Worm (Caenorhabditis elegans) whole organism, young adult: ENCODE data around the gene hlh-6.
A peak's percentile ranks its signal among the peaks of the same experiment; 100 is the strongest.

Experiments used
- B0019.2 ChIP-seq: fragments of 200-800 bp; sonication (Bioruptor generic); conservative IDR thresholded peaks from 2 replicates; pipeline ENCODE4 v1.3.6; 2022; ENCODE audit warnings: missing genetic modification reagents, missing genetic modification characterization, missing compliant biosample characterization
- B0336.3 ChIP-seq: fragments of 200-800 bp; sonication (Bioruptor generic); IDR thresholded peaks from 2 replicates; pipeline ENCODE4 v1.3.6; 2022; ENCODE audit warnings: missing genetic modification characterization, missing compliant biosample characterization
- C06A6.2 ChIP-seq: fragments of 200-800 bp; sonication (Bioruptor generic); conservative IDR thresholded peaks from 2 replicates; pipeline ENCODE4 v1.3.6; 2022; ENCODE audit warnings: missing genetic modification characterization, missing compliant biosample characterization
- F10E7.11 ChIP-seq: sonication (generic microtip); optimal IDR thresholded peaks from 2 replicates; lab custom pipeline; 2017; ENCODE audit warnings: mild to moderate bottlenecking, missing genetic modification characterization, moderate library complexity, missing compliant biosample characterization
- F23B12.7 ChIP-seq: sonication (generic microtip); optimal IDR thresholded peaks from 2 replicates; lab custom pipeline; 2017; ENCODE audit warnings: missing genetic modification characterization, mild to moderate bottlenecking, missing compliant biosample characterization, antibody characterized with exemption, moderate library complexity; ENCODE audit not compliant: insufficient read depth
- F33H1.4 ChIP-seq: fragments of 200-800 bp; sonication (Bioruptor generic); IDR thresholded peaks from 2 replicates; pipeline ENCODE4 v1.3.6; 2022; ENCODE audit warnings: missing genetic modification reagents, missing genetic modification characterization, missing compliant biosample characterization
- F37B4.10 ChIP-seq: fragments of 200-800 bp; sonication (Bioruptor generic); IDR thresholded peaks from 2 replicates; pipeline ENCODE4 v1.3.6; 2022; ENCODE audit warnings: missing genetic modification characterization, missing compliant biosample characterization
- F39B2.1 ChIP-seq: fragments of 200-800 bp; sonication (Bioruptor generic); IDR thresholded peaks from 2 replicates; pipeline ENCODE4 v1.3.6; 2022; ENCODE audit warnings: missing genetic modification reagents, missing genetic modification characterization, missing compliant biosample characterization
- F49E8.2 ChIP-seq: sonication (generic microtip); optimal IDR thresholded peaks from 3 replicates; lab custom pipeline; 2017; ENCODE audit warnings: missing genetic modification characterization, mild to moderate bottlenecking, missing compliant biosample characterization, antibody characterized with exemption, moderate library complexity; ENCODE audit not compliant: insufficient read depth
- F57A8.1 ChIP-seq: fragments of 200-800 bp; sonication (Bioruptor generic); optimal IDR thresholded peaks from 2 replicates; lab custom pipeline; 2018; ENCODE audit warnings: mild to moderate bottlenecking, missing genetic modification characterization, moderate library complexity, missing compliant biosample characterization
- K11D2.4 ChIP-seq: fragments of 200-800 bp; sonication (Bioruptor generic); IDR thresholded peaks from 2 replicates; pipeline ENCODE4 v1.3.6; 2022; ENCODE audit warnings: missing genetic modification reagents, missing genetic modification characterization, missing compliant biosample characterization
- Y53G8AR.9 ChIP-seq: fragments of 200-800 bp; sonication (Bioruptor generic); conservative IDR thresholded peaks from 2 replicates; pipeline ENCODE4 v1.3.6; 2022; ENCODE audit warnings: missing genetic modification reagents, missing genetic modification characterization, missing compliant biosample characterization
- Y95B8A.8 ChIP-seq: fragments of 200-800 bp; sonication (Bioruptor generic); IDR thresholded peaks from 2 replicates; pipeline ENCODE4 v1.3.6; 2022; ENCODE audit warnings: missing genetic modification reagents, missing genetic modification characterization, missing compliant biosample characterization
- ZK185.1 ChIP-seq: sonication (generic microtip); optimal IDR thresholded peaks from 2 replicates; lab custom pipeline; 2016; ENCODE audit warnings: mild to moderate bottlenecking, missing genetic modification characterization, missing compliant biosample characterization; ENCODE audit not compliant: poor library complexity, severe bottlenecking
- aptf-3 ChIP-seq: fragments of 200-800 bp; sonication (Bioruptor generic); IDR thresholded peaks from 2 replicates; pipeline ENCODE4 v1.3.6; 2022; ENCODE audit warnings: missing genetic modification characterization, missing compliant biosample characterization
- attf-3 ChIP-seq: fragments of 200-800 bp; sonication (Bioruptor generic); conservative IDR thresholded peaks from 2 replicates; pipeline ENCODE4 v1.3.6; 2022; ENCODE audit warnings: missing genetic modification reagents, missing genetic modification characterization, missing compliant biosample characterization
- bed-2 ChIP-seq: fragments of 200-800 bp; sonication (Bioruptor generic); IDR thresholded peaks from 2 replicates; pipeline ENCODE4 v1.3.6; 2022; ENCODE audit warnings: missing genetic modification reagents, missing genetic modification characterization, missing compliant biosample characterization
- ccch-3 ChIP-seq: fragments of 200-800 bp; sonication (Bioruptor generic); optimal IDR thresholded peaks from 2 replicates; lab custom pipeline; 2018; ENCODE audit warnings: mild to moderate bottlenecking, missing genetic modification characterization, missing compliant biosample characterization
- cebp-1 ChIP-seq, 2 experiments: fragments of 200-800 bp in 1 of 2; sonication (Bioruptor generic) in 1 of 2; sonication (generic microtip) in 1 of 2; IDR thresholded peaks in 1 of 2; optimal IDR thresholded peaks in 1 of 2; 2 replicates each; pipeline versions ENCODE4 v1.3.6 to Lab custom; 2017 to 2022; ENCODE audit warnings: missing compliant biosample characterization in 2 of 2, missing genetic modification characterization in 2 of 2, mild to moderate bottlenecking in 1 of 2, missing genetic modification reagents in 1 of 2, moderate library complexity in 1 of 2
- cebp-2 ChIP-seq: fragments of 200-800 bp; sonication (Bioruptor generic); IDR thresholded peaks from 2 replicates; pipeline ENCODE4 v1.3.6; 2022; ENCODE audit warnings: missing genetic modification characterization, missing compliant biosample characterization
- ceh-40 ChIP-seq: fragments of 200-800 bp; sonication (Bioruptor generic); IDR thresholded peaks from 2 replicates; pipeline ENCODE4 v1.3.6; 2022; ENCODE audit warnings: missing genetic modification characterization, missing compliant biosample characterization
- ceh-79 ChIP-seq: sonication (generic microtip); optimal IDR thresholded peaks from 2 replicates; lab custom pipeline; 2017; ENCODE audit warnings: mild to moderate bottlenecking, missing genetic modification characterization, missing compliant biosample characterization
- chd-7 ChIP-seq: sonication (generic microtip); optimal IDR thresholded peaks from 2 replicates; lab custom pipeline; 2016; ENCODE audit warnings: mild to moderate bottlenecking, missing genetic modification characterization, moderate library complexity, missing compliant biosample characterization
- die-1 ChIP-seq: sonication (generic microtip); optimal IDR thresholded peaks from 2 replicates; lab custom pipeline; 2016; ENCODE audit warnings: missing genotype, mild to moderate bottlenecking, missing genetic modification characterization, missing compliant biosample characterization
- dox-1 ChIP-seq: fragments of 200-800 bp; sonication (Bioruptor generic); IDR thresholded peaks from 2 replicates; pipeline ENCODE4 v1.3.6; 2022; ENCODE audit warnings: missing genetic modification reagents, missing genetic modification characterization, missing compliant biosample characterization
- egl-44 ChIP-seq: fragments of 200-800 bp; sonication (Bioruptor generic); IDR thresholded peaks from 2 replicates; pipeline ENCODE4 v1.3.6; 2022; ENCODE audit warnings: missing genetic modification reagents, missing genetic modification characterization, missing compliant biosample characterization
- ekl-4 ChIP-seq: fragments of 200-800 bp; sonication (Bioruptor generic); IDR thresholded peaks from 2 replicates; pipeline ENCODE4 v1.3.6; 2022; ENCODE audit warnings: missing genetic modification reagents, missing genetic modification characterization, missing compliant biosample characterization
- hlh-12 ChIP-seq: sonication (generic microtip); optimal IDR thresholded peaks from 2 replicates; lab custom pipeline; 2016; ENCODE audit warnings: missing genetic modification characterization, missing compliant biosample characterization
- hmg-20 ChIP-seq: fragments of 200-800 bp; sonication (Bioruptor generic); IDR thresholded peaks from 2 replicates; pipeline ENCODE4 v1.3.6; 2022; ENCODE audit warnings: missing genetic modification reagents, missing genetic modification characterization, missing compliant biosample characterization
- lag-1 ChIP-seq: fragments of 200-800 bp; sonication (Bioruptor generic); IDR thresholded peaks from 2 replicates; pipeline ENCODE4 v1.3.6; 2022; ENCODE audit warnings: missing genetic modification reagents, missing genetic modification characterization, missing compliant biosample characterization
- let-526 ChIP-seq: fragments of 200-800 bp; sonication (Bioruptor generic); IDR thresholded peaks from 2 replicates; pipeline ENCODE4 v1.3.6; 2022; ENCODE audit warnings: missing genetic modification reagents, missing genetic modification characterization, missing compliant biosample characterization
- let-607 ChIP-seq, 2 experiments: fragments of 200-800 bp in 1 of 2; sonication (Bioruptor generic) in 1 of 2; sonication (generic microtip) in 1 of 2; optimal IDR thresholded peaks; 2 replicates each; lab custom pipeline; 2016 to 2018; ENCODE audit warnings: mild to moderate bottlenecking in 2 of 2, missing compliant biosample characterization in 2 of 2, missing genetic modification characterization in 2 of 2, moderate library complexity in 2 of 2, missing genotype in 1 of 2
- lin-54 ChIP-seq: fragments of 200-800 bp; sonication (Bioruptor generic); optimal IDR thresholded peaks from 2 replicates; lab custom pipeline; 2018; ENCODE audit warnings: mild to moderate bottlenecking, missing genetic modification characterization, missing compliant biosample characterization
- madf-10 ChIP-seq: sonication (generic microtip); optimal IDR thresholded peaks from 2 replicates; lab custom pipeline; 2016; ENCODE audit warnings: mild to moderate bottlenecking, missing genetic modification characterization, missing compliant biosample characterization
- madf-6 ChIP-seq: fragments of 200-800 bp; sonication (Bioruptor generic); IDR thresholded peaks from 2 replicates; pipeline ENCODE4 v1.3.6; 2022; ENCODE audit warnings: missing genetic modification reagents, missing genetic modification characterization, missing compliant biosample characterization
- madf-8 ChIP-seq: fragments of 200-800 bp; sonication (Bioruptor generic); conservative IDR thresholded peaks from 2 replicates; pipeline ENCODE4 v1.3.6; 2022; ENCODE audit warnings: missing genetic modification reagents, missing genetic modification characterization, missing compliant biosample characterization
- mcd-1 ChIP-seq: fragments of 200-800 bp; sonication (Bioruptor generic); IDR thresholded peaks from 2 replicates; pipeline ENCODE4 v1.3.6; 2022; ENCODE audit warnings: missing genetic modification reagents, missing genetic modification characterization, missing compliant biosample characterization
- nhr-179 ChIP-seq: sonication (generic microtip); optimal IDR thresholded peaks from 2 replicates; lab custom pipeline; 2016; ENCODE audit warnings: mild to moderate bottlenecking, missing genetic modification characterization, missing compliant biosample characterization
- nhr-80 ChIP-seq: sonication (generic microtip); optimal IDR thresholded peaks from 2 replicates; lab custom pipeline; 2016; ENCODE audit warnings: missing genetic modification characterization, missing compliant biosample characterization
- nhr-90 ChIP-seq: sonication (generic microtip); optimal IDR thresholded peaks from 2 replicates; lab custom pipeline; 2016; ENCODE audit warnings: missing genotype, mild to moderate bottlenecking, missing genetic modification characterization, missing compliant biosample characterization
- rcor-1 ChIP-seq: fragments of 200-800 bp; sonication (Bioruptor generic); IDR thresholded peaks from 2 replicates; pipeline ENCODE4 v1.3.6; 2022; ENCODE audit warnings: missing genetic modification reagents, missing genetic modification characterization, missing compliant biosample characterization
- repo-1 ChIP-seq: sonication (generic microtip); optimal IDR thresholded peaks from 2 replicates; lab custom pipeline; 2017; ENCODE audit warnings: mild to moderate bottlenecking, missing genetic modification characterization, missing compliant biosample characterization
- sea-2 ChIP-seq: fragments of 200-800 bp; sonication (Bioruptor generic); IDR thresholded peaks from 2 replicates; pipeline ENCODE4 v1.3.6; 2022; ENCODE audit warnings: missing genetic modification characterization, missing compliant biosample characterization
- sptf-2 ChIP-seq: fragments of 200-800 bp; sonication (Bioruptor generic); optimal IDR thresholded peaks from 2 replicates; lab custom pipeline; 2018; ENCODE audit warnings: mild to moderate bottlenecking, missing genetic modification characterization, missing compliant biosample characterization
- tlf-1 ChIP-seq: fragments of 200-800 bp; sonication (Bioruptor generic); optimal IDR thresholded peaks from 2 replicates; lab custom pipeline; 2018; ENCODE audit warnings: mild to moderate bottlenecking, missing genetic modification characterization, missing compliant biosample characterization
- zfh-2 ChIP-seq: fragments of 200-800 bp; sonication (Bioruptor generic); conservative IDR thresholded peaks from 2 replicates; pipeline ENCODE4 v1.3.6; 2022; ENCODE audit warnings: missing genetic modification reagents, missing genetic modification characterization, missing compliant biosample characterization
- zim-3 ChIP-seq: sonication (generic microtip); optimal IDR thresholded peaks from 2 replicates; lab custom pipeline; 2017; ENCODE audit warnings: mild to moderate bottlenecking, missing genetic modification characterization, moderate library complexity, missing compliant biosample characterization
- ztf-6 ChIP-seq: fragments of 200-800 bp; sonication (Bioruptor generic); IDR thresholded peaks from 2 replicates; pipeline ENCODE4 v1.3.6; 2022; ENCODE audit warnings: missing genetic modification reagents, missing genetic modification characterization, missing compliant biosample characterization

The hlh-6 gene

DNA sequence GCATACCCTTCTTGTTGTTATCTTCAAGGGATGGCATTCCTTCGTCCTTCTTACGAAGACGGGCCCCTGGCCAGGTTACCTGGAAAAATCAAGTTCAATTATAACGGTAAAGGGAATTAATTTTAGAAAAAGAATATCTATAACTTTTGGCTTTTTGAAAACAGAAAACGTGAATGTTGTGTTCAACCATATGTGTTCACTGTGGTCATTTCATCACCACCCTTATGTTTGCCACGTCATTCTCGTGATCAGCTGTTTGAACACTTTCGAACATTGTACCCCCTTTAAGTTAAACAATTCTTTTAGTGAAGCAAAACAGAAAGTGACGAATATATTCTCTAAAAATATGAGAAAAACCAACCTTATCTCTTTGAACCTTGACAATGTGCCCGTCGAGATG is 4.1 kb upstream of the hlh-6 start:
- peak; percentile 75 for TF ChIP-seq cebp-1 (GFP tag; IDR thresholded peaks at IDR 0.05; lab: Robert Waterston, UW)
- peak; percentile 75 for TF ChIP-seq cebp-1 (tag; optimal IDR thresholded peaks at IDR 0.05; lab: Kevin White, UChicago)
- no peak for TF ChIP-seq madf-10
- peak; percentile 6 for TF ChIP-seq F10E7.11 (tag; lab: Kevin White, UChicago)
- TF ChIP-seq let-526 (GFP tag; lab: Robert Waterston, UW) = peak; percentile 16; the same call in 1 of the 2 replicates
- no peak for TF ChIP-seq attf-3
- no peak for TF ChIP-seq egl-44 (GFP tag; lab: Robert Waterston, UW)
- no peak for TF ChIP-seq F57A8.1
- TF ChIP-seq madf-8 = no peak
- peak; percentile 37 for TF ChIP-seq ZK185.1
- TF ChIP-seq ccch-3 = no peak
- TF ChIP-seq zim-3 (tag; lab: Kevin White, UChicago) = peak; percentile 36
- no peak for TF ChIP-seq die-1 (tag; lab: Kevin White, UChicago)
- no peak for TF ChIP-seq lin-54 (GFP tag; lab: Kevin White, UChicago)
- 0 out of 2 replicates have a peak, but pooled peaks have one; percentile 5 for TF ChIP-seq Y95B8A.8 (GFP tag; lab: Robert Waterston, UW)
- TF ChIP-seq, all 124 proteins: peak for 6

DNA sequence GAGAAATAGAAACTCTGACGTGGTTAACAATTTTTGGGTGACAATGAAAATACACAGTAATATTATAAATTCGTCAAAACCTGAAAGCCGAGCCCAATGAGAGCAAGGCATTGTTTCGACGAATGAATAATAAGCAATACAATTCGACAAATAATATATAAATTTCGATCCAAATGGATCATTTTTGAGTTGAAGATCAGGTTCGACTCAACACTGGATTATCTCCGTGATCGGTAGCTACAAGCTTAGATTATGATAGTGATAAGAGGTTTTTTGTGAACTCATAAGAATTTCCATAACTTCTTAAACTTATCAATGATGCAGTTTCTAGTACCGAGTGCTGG is 3.2 kb upstream of the hlh-6 start:
- TF ChIP-seq F37B4.10 (GFP tag; lab: Robert Waterston, UW) (0 out of 2 replicates have a peak, but pooled peaks have one; percentile 40), aptf-3 (GFP tag; lab: Robert Waterston, UW) (no peak), ZK185.1 (peak; percentile 37), zfh-2 (GFP tag; lab: Robert Waterston, UW) (no peak), K11D2.4 (GFP tag; lab: Robert Waterston, UW) (no peak), egl-44 (GFP tag; lab: Robert Waterston, UW) (no peak), nhr-179 (tag; lab: Kevin White, UChicago) (no peak), dox-1 (GFP tag; lab: Robert Waterston, UW) (no peak), F39B2.1 (no peak), mcd-1 (GFP tag; lab: Robert Waterston, UW) (no peak), lag-1 (GFP tag; lab: Robert Waterston, UW) (no peak), B0019.2 (GFP tag; lab: Robert Waterston, UW) (no peak), ceh-40 (GFP tag; lab: Robert Waterston, UW) (no peak), ztf-6 (GFP tag; lab: Robert Waterston, UW) (no peak), ekl-4 (GFP tag; lab: Robert Waterston, UW) (no peak), ceh-79 (tag; lab: Kevin White, UChicago) (no peak), F23B12.7 (tag; lab: Kevin White, UChicago) (no peak), F49E8.2 (no peak), tlf-1 (no peak), C06A6.2 (no peak), Y53G8AR.9 (0 out of 2 replicates have a peak, but pooled peaks have one; percentile 5), sptf-2 (no peak), let-607 (tag; optimal IDR thresholded peaks at IDR 0.05; lab: Kevin White, UChicago) (peak in 1 of 2 experiments; percentile 8), hmg-20 (no peak), F33H1.4 (no peak), repo-1 (tag; lab: Kevin White, UChicago) (no peak), rcor-1 (peak; percentile 37; the same call in 1 of the 2 replicates), nhr-90 (tag; lab: Kevin White, UChicago) (no peak), B0336.3 (no peak), nhr-80 (peak; percentile 15), bed-2 (GFP tag; lab: Robert Waterston, UW) (no peak), sea-2 (GFP tag; lab: Robert Waterston, UW) (no peak), cebp-2 (GFP tag; lab: Robert Waterston, UW) (no peak), madf-6 (GFP tag; lab: Robert Waterston, UW) (no peak), hlh-12 (no peak), chd-7 (tag; lab: Kevin White, UChicago) (no peak)
